Worm (Caenorhabditis elegans): ENCODE data around the gene ZK669.5.

ZK669.5 gene

DNA sequence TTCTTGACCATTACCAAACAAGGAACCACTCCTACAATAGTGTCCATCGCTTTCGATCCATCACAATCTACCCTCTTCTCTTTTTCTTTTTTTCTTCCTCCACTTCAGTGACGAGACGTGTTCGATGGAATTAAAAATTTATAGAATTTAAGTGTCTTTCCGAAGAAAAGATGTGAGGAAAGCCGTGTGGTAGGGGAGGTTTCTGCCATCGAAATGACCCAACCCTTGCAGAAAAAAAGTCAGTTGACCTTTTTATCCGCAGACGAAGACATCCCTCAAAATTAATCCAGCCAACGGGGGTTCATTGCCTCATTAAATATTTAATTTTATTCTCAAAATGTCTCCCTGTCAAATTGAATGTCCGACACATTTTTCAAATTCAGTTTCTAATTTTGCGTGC is 8.9 kb upstream of the ZK669.5 start:
- TF ChIP-seq ceh-14 (tag; optimal IDR thresholded peaks at IDR 0.05) (no peak), elt-4 (tag; optimal IDR thresholded peaks at IDR 0.05) (no peak), ttx-3 (tag; optimal IDR thresholded peaks at IDR 0.05) (no peak), zip-5 (tag; optimal IDR thresholded peaks at IDR 0.05) (no peak), sox-2 (GFP tag; IDR thresholded peaks at IDR 0.05) (no peak), ceh-2 (tag; optimal IDR thresholded peaks at IDR 0.05) (no peak), pqm-1 (tag; optimal IDR thresholded peaks at IDR 0.05) (no peak), ama-1 (optimal IDR thresholded peaks at IDR 0.05) (no peak)

DNA sequence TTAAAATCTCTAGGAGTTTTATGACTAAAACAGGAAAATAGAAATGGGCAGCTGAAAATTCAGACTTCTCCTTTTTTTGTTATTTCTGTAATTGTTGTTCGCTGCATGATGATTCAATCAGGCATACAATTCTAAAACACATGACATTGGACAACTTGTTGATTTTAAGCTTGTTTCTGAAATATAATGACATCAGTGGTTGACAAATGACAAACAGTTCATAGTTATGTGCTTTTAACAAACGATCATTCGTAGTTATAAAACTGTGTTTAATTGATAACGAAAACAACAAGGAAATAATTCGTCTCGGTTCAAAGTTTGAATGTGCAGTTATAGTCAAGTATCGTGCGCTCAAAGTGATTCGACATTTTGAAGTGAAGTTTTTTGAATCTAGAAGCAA is 1.6 kb upstream of the ZK669.5 start:
- no peak for TF ChIP-seq unc-86 (tag; optimal IDR thresholded peaks at IDR 0.05)
- TF ChIP-seq hlh-6 (tag; optimal IDR thresholded peaks at IDR 0.05), result no peak
- no peak for TF ChIP-seq elt-4 (tag; optimal IDR thresholded peaks at IDR 0.05)
- TF ChIP-seq ceh-9 (tag; optimal IDR thresholded peaks at IDR 0.05), result no peak
- TF ChIP-seq hlh-8 (tag; optimal IDR thresholded peaks at IDR 0.05), result no peak
- no peak for TF ChIP-seq mec-3 (tag; optimal IDR thresholded peaks at IDR 0.05; ENCODE audit: borderline replicate concordance)
- no peak for TF ChIP-seq ceh-19 (GFP tag; optimal IDR thresholded peaks at IDR 0.05)
- no peak for TF ChIP-seq rnt-1 (tag; optimal IDR thresholded peaks at IDR 0.05)
- no peak for TF ChIP-seq ceh-31 (tag; optimal IDR thresholded peaks at IDR 0.05)
- no peak for TF ChIP-seq K02D7.2 (tag; optimal IDR thresholded peaks at IDR 0.05)
- no peak for TF ChIP-seq hlh-13 (GFP tag; optimal IDR thresholded peaks at IDR 0.05)
- TF ChIP-seq unc-3 (GFP tag; conservative IDR thresholded peaks at IDR 0.05), result no peak
- no peak for TF ChIP-seq unc-3 (tag; optimal IDR thresholded peaks at IDR 0.05)
- no peak for TF ChIP-seq ama-1 (optimal IDR thresholded peaks at IDR 0.05)
- no peak for TF ChIP-seq ceh-2 (tag; optimal IDR thresholded peaks at IDR 0.05)
- TF ChIP-seq ztf-16 (tag; optimal IDR thresholded peaks at IDR 0.05), result no peak
- no peak for TF ChIP-seq ceh-48 (tag; optimal IDR thresholded peaks at IDR 0.05)
- no peak for TF ChIP-seq pat-9 (tag; optimal IDR thresholded peaks at IDR 0.05)
- no peak for TF ChIP-seq sox-2 (GFP tag; IDR thresholded peaks at IDR 0.05)
- no peak for TF ChIP-seq ceh-14 (tag; optimal IDR thresholded peaks at IDR 0.05)
- TF ChIP-seq ceh-30 (tag; optimal IDR thresholded peaks at IDR 0.05), result no peak

DNA sequence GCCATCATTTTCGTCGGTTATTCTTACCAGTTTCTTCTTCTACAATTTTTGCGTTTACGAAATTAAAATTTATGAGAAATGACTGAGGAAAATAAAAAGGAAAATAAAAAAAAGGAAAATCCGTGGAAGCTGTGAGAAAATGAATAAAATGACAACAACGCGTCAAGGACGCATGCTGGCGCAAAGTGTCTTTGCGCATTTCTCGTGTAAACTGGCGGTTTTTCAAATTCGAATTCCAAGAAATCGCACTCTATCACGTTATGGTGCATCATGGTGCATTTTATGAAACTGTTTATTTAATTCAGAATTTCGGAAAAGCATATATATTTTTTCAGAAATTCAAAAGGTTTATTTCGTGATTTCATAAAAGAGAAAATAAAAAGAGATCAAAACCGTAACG is 1.5 kb downstream of the ZK669.5 start, which contains the start of gene dbt-1:
Gene dbt-1 (minus strand): TSS at position 39 of the 400 bp plus-strand sequence.
- TF ChIP-seq nfya-1 (tag; optimal IDR thresholded peaks at IDR 0.05), result peak; percentile 32
- peak; percentile 34 for TF ChIP-seq tbx-2 (tag; optimal IDR thresholded peaks at IDR 0.05)
- TF ChIP-seq unc-55 (GFP tag; optimal IDR thresholded peaks at IDR 0.05), result peak; percentile 41
- no peak for TF ChIP-seq hlh-13 (GFP tag; optimal IDR thresholded peaks at IDR 0.05)
- peak; percentile 4 for TF ChIP-seq dve-1 (tag; optimal IDR thresholded peaks at IDR 0.05)

DNA sequence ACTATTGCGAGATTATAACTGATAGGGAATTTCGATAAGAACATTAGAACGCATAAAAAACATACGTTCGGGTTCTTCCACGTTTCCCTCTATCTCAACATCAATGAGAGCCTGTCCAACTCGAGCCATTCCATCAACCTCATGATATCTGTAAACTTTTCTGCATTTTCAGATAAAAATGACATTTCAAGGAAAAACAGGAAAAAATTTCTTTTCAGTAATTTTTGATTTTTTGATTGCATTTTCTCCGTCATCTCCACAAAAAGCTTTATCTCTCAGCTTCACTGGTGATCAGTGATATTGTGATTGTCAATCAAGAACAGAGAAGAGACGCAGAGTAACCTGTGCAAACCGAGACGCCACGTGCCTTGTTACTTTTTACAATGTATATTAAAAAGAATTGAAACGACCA is 2.3 kb downstream of the ZK669.5 start:
- TF ChIP-seq hlh-8 (tag; optimal IDR thresholded peaks at IDR 0.05), result no peak
- no peak for TF ChIP-seq pha-4 (tag; optimal IDR thresholded peaks at IDR 0.05)
- TF ChIP-seq unc-55 (GFP tag; optimal IDR thresholded peaks at IDR 0.05), result peak; percentile 17
- no peak for TF ChIP-seq F13H6.1 (tag; optimal IDR thresholded peaks at IDR 0.05)
- no peak for TF ChIP-seq ref-2 (tag; optimal IDR thresholded peaks at IDR 0.05)

DNA sequence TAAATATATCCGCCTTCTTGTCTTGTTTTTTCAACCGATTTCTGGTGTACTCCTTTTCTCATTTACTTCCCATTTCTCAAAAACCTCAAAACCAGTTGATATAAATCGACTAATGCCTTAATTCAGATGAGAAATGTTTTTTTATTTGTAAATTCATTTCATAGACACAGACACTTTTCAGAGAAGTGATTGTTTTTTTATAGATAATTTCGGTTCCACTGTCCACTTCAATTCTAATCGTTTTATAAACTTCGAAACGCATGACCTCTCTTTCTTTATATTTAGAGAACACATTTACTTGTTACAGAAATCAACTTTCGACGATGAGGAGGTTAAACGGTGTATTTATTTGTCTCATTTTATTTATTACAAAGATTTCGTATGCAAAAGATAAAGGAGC is 5.8 kb downstream of the ZK669.5 start, which contains the start of gene ZK669.3:
Gene ZK669.3 (plus strand): TSS at position 301 of the 400 bp plus-strand sequence.
- TF ChIP-seq ttx-3 (tag; optimal IDR thresholded peaks at IDR 0.05), result no peak
- TF ChIP-seq hlh-6 (tag; optimal IDR thresholded peaks at IDR 0.05), result no peak
- TF ChIP-seq ama-1 (optimal IDR thresholded peaks at IDR 0.05), result no peak
- no peak for TF ChIP-seq F13H6.1 (tag; optimal IDR thresholded peaks at IDR 0.05)
- no peak for TF ChIP-seq pha-2 (tag; optimal IDR thresholded peaks at IDR 0.05)
- TF ChIP-seq T23F11.4 (GFP tag; optimal IDR thresholded peaks at IDR 0.05), result no peak
- no peak for TF ChIP-seq ceh-45 (GFP tag; IDR thresholded peaks at IDR 0.05)
- TF ChIP-seq gmeb-2 (tag; optimal IDR thresholded peaks at IDR 0.05), result no peak
- TF ChIP-seq C38D4.7 (GFP tag; optimal IDR thresholded peaks at IDR 0.05), result no peak
- no peak for TF ChIP-seq pat-9 (tag; optimal IDR thresholded peaks at IDR 0.05)
- TF ChIP-seq fax-1 (tag; optimal IDR thresholded peaks at IDR 0.05), result no peak
- no peak for TF ChIP-seq hlh-15 (tag; optimal IDR thresholded peaks at IDR 0.05)
- TF ChIP-seq ceh-2 (tag; optimal IDR thresholded peaks at IDR 0.05), result no peak
- TF ChIP-seq dve-1 (tag; optimal IDR thresholded peaks at IDR 0.05), result no peak

All from whole organism, late embryonic.